Fruit fly (Drosophila melanogaster) whole organism, embryonic: ENCODE measurements around the gene ova.

Experiments used
- Asciz ChIP-seq: fragments of 200-800 bp; sonication (Bioruptor generic); optimal IDR thresholded peaks from 2 replicates; lab custom pipeline; 2017; ENCODE audit warnings: missing biosample characterization, mild to moderate bottlenecking, missing genetic modification characterization, missing genetic modification reagents
- Atf-2 ChIP-seq: fragments of 200-800 bp; sonication (Bioruptor generic); optimal IDR thresholded peaks from 2 replicates; lab custom pipeline; 2016; ENCODE audit warnings: missing biosample characterization, missing genetic modification characterization
- BtbVII ChIP-seq: fragments of 200-800 bp; sonication (Bioruptor generic); optimal IDR thresholded peaks from 3 replicates; lab custom pipeline; 2017; ENCODE audit warnings: missing biosample characterization, mild to moderate bottlenecking, missing genetic modification characterization
- Bteb2 ChIP-seq: fragments of 200-800 bp; sonication (Bioruptor generic); optimal IDR thresholded peaks from 2 replicates; lab custom pipeline; 2016; ENCODE audit warnings: missing biosample characterization, missing genetic modification characterization
- CG10543 ChIP-seq: fragments of 200-800 bp; sonication (Bioruptor generic); optimal IDR thresholded peaks from 3 replicates; lab custom pipeline; 2017; ENCODE audit warnings: missing biosample characterization, mild to moderate bottlenecking, missing genetic modification characterization, moderate library complexity
- CG11093 ChIP-seq: fragments of 200-800 bp; sonication (Bioruptor generic); IDR thresholded peaks from 3 replicates; pipeline ENCODE4 v1.3.6; 2022; ENCODE audit warnings: missing biosample characterization, missing genetic modification characterization
- CG12236 ChIP-seq: fragments of 200-800 bp; sonication (Bioruptor generic); optimal IDR thresholded peaks from 2 replicates; lab custom pipeline; 2016; ENCODE audit warnings: missing biosample characterization, missing genetic modification characterization
- CG12391 ChIP-seq: fragments of 200-800 bp; sonication (Bioruptor generic); optimal IDR thresholded peaks from 3 replicates; lab custom pipeline; 2018; ENCODE audit warnings: missing biosample characterization, mild to moderate bottlenecking, missing genetic modification characterization, moderate library complexity
- CG12744 ChIP-seq: fragments of 200-800 bp; sonication (Bioruptor generic); optimal IDR thresholded peaks from 2 replicates; lab custom pipeline; 2016; ENCODE audit warnings: missing biosample characterization, missing genetic modification characterization
- CG16779 ChIP-seq: fragments of 200-800 bp; sonication (Bioruptor generic); IDR thresholded peaks from 2 replicates; pipeline ENCODE4 v1.3.6; 2022; ENCODE audit warnings: missing biosample characterization, missing genetic modification characterization
- CG17328 ChIP-seq: fragments of 200-800 bp; sonication (Bioruptor generic); IDR thresholded peaks from 2 replicates; pipeline ENCODE4 v1.3.6; 2022; ENCODE audit warnings: missing biosample characterization, missing genetic modification characterization
- CG17612 ChIP-seq: fragments of 200-800 bp; sonication (Bioruptor generic); IDR thresholded peaks from 2 replicates; pipeline ENCODE4 v1.3.6; 2022; ENCODE audit warnings: missing biosample characterization, missing genetic modification characterization
- CG2199 ChIP-seq: fragments of 200-800 bp; sonication (Bioruptor generic); IDR thresholded peaks from 3 replicates; pipeline ENCODE4 v1.3.6; 2022; ENCODE audit warnings: missing biosample characterization, missing genetic modification characterization
- CG2202 ChIP-seq: fragments of 200-800 bp; sonication (Bioruptor generic); optimal IDR thresholded peaks from 2 replicates; lab custom pipeline; 2018; ENCODE audit warnings: missing biosample characterization, mild to moderate bottlenecking, missing genetic modification characterization
- CG3065 ChIP-seq: fragments of 200-800 bp; sonication (Bioruptor generic); optimal IDR thresholded peaks from 2 replicates; lab custom pipeline; 2016; ENCODE audit warnings: missing biosample characterization, missing genetic modification characterization
- CG32767 ChIP-seq: fragments of 200-800 bp; sonication (Bioruptor generic); IDR thresholded peaks from 2 replicates; pipeline ENCODE4 v1.3.6; 2022; ENCODE audit warnings: missing biosample characterization, missing genetic modification characterization
- CG3407 ChIP-seq: fragments of 200-800 bp; sonication (Bioruptor generic); optimal IDR thresholded peaks from 2 replicates; lab custom pipeline; 2018; ENCODE audit warnings: missing biosample characterization, mild to moderate bottlenecking, missing genetic modification characterization
- CG3726 ChIP-seq: fragments of 200-800 bp; sonication (Bioruptor generic); IDR thresholded peaks from 3 replicates; pipeline ENCODE4, ENCODE4 v1.3.6; 2022; ENCODE audit warnings: missing biosample characterization, missing genetic modification characterization
- CG4328 ChIP-seq: fragments of 200-800 bp; sonication (Bioruptor generic); optimal IDR thresholded peaks from 3 replicates; lab custom pipeline; 2017; ENCODE audit warnings: missing biosample characterization, missing genetic modification reagents, missing genetic modification characterization
- CG4617 ChIP-seq: fragments of 200-800 bp; sonication (Bioruptor generic); optimal IDR thresholded peaks from 3 replicates; lab custom pipeline; 2016; ENCODE audit warnings: missing biosample characterization, missing genetic modification characterization, borderline replicate concordance
- CG4730 ChIP-seq: fragments of 200-800 bp; sonication (Bioruptor generic); IDR thresholded peaks from 2 replicates; pipeline ENCODE4 v1.3.6; 2022; ENCODE audit warnings: missing biosample characterization, missing genetic modification characterization
- CG6765 ChIP-seq: fragments of 200-800 bp; sonication (Bioruptor generic); optimal IDR thresholded peaks from 3 replicates; lab custom pipeline; 2017; ENCODE audit warnings: missing biosample characterization, mild to moderate bottlenecking, missing genetic modification characterization
- CG7963 ChIP-seq: fragments of 200-800 bp; sonication (Bioruptor generic); IDR thresholded peaks from 3 replicates; pipeline ENCODE4 v1.3.6; 2022; ENCODE audit warnings: missing biosample characterization, missing genetic modification characterization; ENCODE audit not compliant: partially characterized antibody
- CG8089 ChIP-seq: fragments of 200-800 bp; sonication (Bioruptor generic); optimal IDR thresholded peaks from 3 replicates; lab custom pipeline; 2016; ENCODE audit warnings: missing biosample characterization, missing genetic modification characterization
- Chrac-16 ChIP-seq: fragments of 200-800 bp; sonication (Bioruptor generic); optimal IDR thresholded peaks from 3 replicates; lab custom pipeline; 2016; ENCODE audit warnings: missing biosample characterization, missing genetic modification characterization
- CoRest ChIP-seq: fragments of 200-800 bp; sonication (Bioruptor generic); optimal IDR thresholded peaks from 3 replicates; lab custom pipeline; 2018; ENCODE audit warnings: missing biosample characterization, mild to moderate bottlenecking, missing genetic modification characterization, moderate library complexity
- Doc2 ChIP-seq: fragments of 200-800 bp; sonication (Bioruptor generic); IDR thresholded peaks from 2 replicates; pipeline ENCODE4 v1.3.6; 2022; ENCODE audit warnings: missing biosample characterization, missing genetic modification characterization
- HLH54F ChIP-seq: fragments of 200-800 bp; sonication (Bioruptor generic); optimal IDR thresholded peaks from 3 replicates; lab custom pipeline; 2016; ENCODE audit warnings: missing biosample characterization, missing genetic modification characterization
- Hr39 ChIP-seq: fragments of >200 bp; optimal IDR thresholded peaks from 2 replicates; lab custom pipeline; 2017
- Hsf ChIP-seq: fragments of 200-800 bp; sonication (Bioruptor generic); optimal IDR thresholded peaks from 3 replicates; lab custom pipeline; 2016; ENCODE audit warnings: missing biosample characterization, missing genetic modification characterization
- Max ChIP-seq: fragments of 200-800 bp; sonication (Bioruptor generic); optimal IDR thresholded peaks from 2 replicates; lab custom pipeline; 2016; ENCODE audit warnings: missing biosample characterization, mild to moderate bottlenecking, missing genetic modification characterization
- Mrtf ChIP-seq: fragments of 200-800 bp; sonication (Bioruptor generic); IDR thresholded peaks from 3 replicates; pipeline ENCODE4 v1.3.6; 2022; ENCODE audit warnings: missing biosample characterization, missing genetic modification characterization
- NFAT ChIP-seq: fragments of 200-800 bp; sonication (Bioruptor generic); IDR thresholded peaks from 2 replicates; pipeline ENCODE4 v1.3.6; 2022; ENCODE audit warnings: missing biosample characterization, missing genetic modification characterization
- Neu2 ChIP-seq: fragments of 200-800 bp; sonication (Bioruptor generic); optimal IDR thresholded peaks from 3 replicates; lab custom pipeline; 2016; ENCODE audit warnings: missing biosample characterization, missing genetic modification characterization, borderline replicate concordance
- Ravus ChIP-seq: fragments of 200-800 bp; sonication (Bioruptor generic); IDR thresholded peaks from 2 replicates; pipeline ENCODE4 v1.3.6; 2022; ENCODE audit warnings: missing biosample characterization, missing genetic modification characterization
- Rfx ChIP-seq: fragments of 200-800 bp; sonication (Bioruptor generic); IDR thresholded peaks from 2 replicates; pipeline ENCODE4 v1.3.6; 2022; ENCODE audit warnings: missing biosample characterization, missing genetic modification characterization
- Scr ChIP-seq: fragments of 200-800 bp; sonication (Bioruptor generic); IDR thresholded peaks from 2 replicates; pipeline ENCODE4 v1.3.6; 2022; ENCODE audit warnings: missing biosample characterization, missing genetic modification characterization; ENCODE audit not compliant: partially characterized antibody
- Vsx1 ChIP-seq: fragments of 200-800 bp; sonication (Bioruptor generic); optimal IDR thresholded peaks from 2 replicates; lab custom pipeline; 2017; ENCODE audit warnings: missing biosample characterization, mild to moderate bottlenecking, missing genetic modification characterization, missing genetic modification reagents
- bab2 ChIP-seq: fragments of 200-800 bp; sonication (Bioruptor generic); optimal IDR thresholded peaks from 2 replicates; lab custom pipeline; 2016; ENCODE audit warnings: missing biosample characterization, missing genetic modification characterization
- dysf ChIP-seq: fragments of 200-800 bp; sonication (Bioruptor generic); IDR thresholded peaks from 3 replicates; pipeline ENCODE4 v1.3.6; 2022; ENCODE audit warnings: missing biosample characterization, missing genetic modification characterization
- ems ChIP-seq: fragments of 200-800 bp; sonication (Bioruptor generic); optimal IDR thresholded peaks from 3 replicates; lab custom pipeline; 2016; ENCODE audit warnings: missing biosample characterization, missing genetic modification characterization
- h ChIP-seq: fragments of >200 bp; optimal IDR thresholded peaks from 2 replicates; lab custom pipeline; 2017
- hbn ChIP-seq: fragments of 200-800 bp; sonication (Bioruptor generic); IDR thresholded peaks from 2 replicates; pipeline ENCODE4 v1.3.6; 2022; ENCODE audit warnings: missing biosample characterization, missing genetic modification characterization; ENCODE audit not compliant: partially characterized antibody
- her ChIP-seq: fragments of 200-800 bp; sonication (Bioruptor generic); optimal IDR thresholded peaks from 2 replicates; lab custom pipeline; 2016; ENCODE audit warnings: missing biosample characterization, missing genetic modification characterization
- jigr1 ChIP-seq: fragments of 200-800 bp; sonication (Bioruptor generic); IDR thresholded peaks from 3 replicates; pipeline ENCODE4 v1.3.6; 2022; ENCODE audit warnings: missing biosample characterization, missing genetic modification characterization
- jing ChIP-seq: fragments of 200-800 bp; sonication (Bioruptor generic); optimal IDR thresholded peaks from 2 replicates; lab custom pipeline; 2018; ENCODE audit warnings: missing biosample characterization, mild to moderate bottlenecking, missing genetic modification characterization
- jumu ChIP-seq: fragments of 200-800 bp; sonication (Bioruptor generic); optimal IDR thresholded peaks from 3 replicates; lab custom pipeline; 2016; ENCODE audit warnings: missing biosample characterization, missing genetic modification characterization
- mam ChIP-seq: fragments of 200-800 bp; sonication (Bioruptor generic); optimal IDR thresholded peaks from 3 replicates; lab custom pipeline; 2016; ENCODE audit warnings: missing biosample characterization, missing genetic modification characterization
- nau ChIP-seq: fragments of 200-800 bp; sonication (Bioruptor generic); optimal IDR thresholded peaks from 3 replicates; lab custom pipeline; 2017; ENCODE audit warnings: missing biosample characterization, mild to moderate bottlenecking, missing genetic modification characterization, missing genetic modification reagents
- nerfin-2 ChIP-seq: fragments of 200-800 bp; sonication (Bioruptor generic); IDR thresholded peaks from 2 replicates; pipeline ENCODE4 v1.3.6; 2022; ENCODE audit warnings: missing biosample characterization, missing genetic modification characterization; ENCODE audit not compliant: partially characterized antibody
- rib ChIP-seq: fragments of 200-800 bp; sonication (Bioruptor generic); IDR thresholded peaks from 2 replicates; pipeline ENCODE4 v1.3.6; 2022; ENCODE audit warnings: missing biosample characterization, missing genetic modification characterization
- sens-2 ChIP-seq: fragments of 200-800 bp; sonication (Bioruptor generic); IDR thresholded peaks from 2 replicates; pipeline ENCODE4 v1.3.6; 2022; ENCODE audit warnings: missing biosample characterization, missing genetic modification characterization
- slp2 ChIP-seq: fragments of 200-800 bp; sonication (Bioruptor generic); optimal IDR thresholded peaks from 2 replicates; lab custom pipeline; 2016; ENCODE audit warnings: missing biosample characterization, missing genetic modification characterization
- sna ChIP-seq: fragments of 200-800 bp; sonication (Bioruptor generic); IDR thresholded peaks from 2 replicates; pipeline ENCODE4 v1.3.6; 2022; ENCODE audit warnings: missing biosample characterization, missing genetic modification characterization; ENCODE audit not compliant: partially characterized antibody
- ssp ChIP-seq: fragments of 200-800 bp; sonication (Bioruptor generic); IDR thresholded peaks from 2 replicates; pipeline ENCODE4 v1.3.6; 2022; ENCODE audit warnings: missing biosample characterization, missing genetic modification characterization

The ova gene

DNA sequence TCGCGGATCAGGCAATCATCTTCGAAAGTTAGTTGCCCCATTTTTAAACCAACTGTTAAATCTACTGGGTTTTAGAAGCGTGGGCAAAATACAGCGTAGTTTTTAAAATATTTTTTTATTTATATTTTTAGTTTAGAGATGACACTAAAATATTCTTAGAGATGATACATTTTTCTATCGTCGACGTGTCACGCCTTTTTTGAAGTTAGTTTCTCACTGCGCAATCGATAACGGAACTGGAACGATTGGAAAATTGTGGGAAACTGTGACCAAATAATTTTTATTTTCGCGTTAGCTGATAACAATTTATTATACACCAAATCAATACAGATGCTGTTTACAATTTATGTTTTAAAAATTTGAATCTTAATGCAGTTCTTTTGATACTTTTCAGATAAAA, 47.2 kb upstream of the ova start, which contains the start of gene Utx (continued):
- TF ChIP-seq mam: peak; percentile 4
- TF ChIP-seq her (GFP tag; lab: Kevin White, UChicago): no peak
- TF ChIP-seq CG3726 (GFP tag; lab: Robert Waterston, UW): no peak
- no peak for TF ChIP-seq h (lab: Kevin White, UChicago)
- no peak for TF ChIP-seq CG17612
- no peak for TF ChIP-seq rib (GFP tag; lab: Robert Waterston, UW)
- TF ChIP-seq Max: no peak
- TF ChIP-seq HLH54F: no peak
- no peak for TF ChIP-seq Asciz (GFP tag; lab: Kevin White, UChicago)
- TF ChIP-seq ssp (GFP tag; lab: Robert Waterston, UW): peak; percentile 94
- TF ChIP-seq Atf-2: no peak
- TF ChIP-seq CG3065: no peak
- no peak for TF ChIP-seq jing (GFP tag; lab: Kevin White, UChicago)
- TF ChIP-seq Hsf (GFP tag; lab: Kevin White, UChicago): no peak
- no peak for TF ChIP-seq jigr1 (GFP tag; lab: Robert Waterston, UW)
- no peak for TF ChIP-seq NFAT (GFP tag; lab: Robert Waterston, UW)
- no peak for TF ChIP-seq Ravus (GFP tag; lab: Robert Waterston, UW)
- no peak for TF ChIP-seq Vsx1
- peak; percentile 51; the same call in 1 of the 3 replicates for TF ChIP-seq CG7963 (GFP tag; lab: Robert Waterston, UW)
- TF ChIP-seq CG4328 (GFP tag; lab: Kevin White, UChicago): no peak
- TF ChIP-seq nau (GFP tag; lab: Kevin White, UChicago): no peak
- no peak for TF ChIP-seq Neu2 (GFP tag; lab: Kevin White, UChicago)
- TF ChIP-seq sens-2 (GFP tag; lab: Robert Waterston, UW): no peak
- TF ChIP-seq CG11093: no peak
- peak; percentile 80 for TF ChIP-seq Scr
- no peak for TF ChIP-seq Chrac-16 (GFP tag; lab: Kevin White, UChicago)
- no peak for TF ChIP-seq CG32767 (GFP tag; lab: Robert Waterston, UW)
- no peak for TF ChIP-seq CG6765 (GFP tag; lab: Kevin White, UChicago)
- TF ChIP-seq Hr39: no peak

DNA sequence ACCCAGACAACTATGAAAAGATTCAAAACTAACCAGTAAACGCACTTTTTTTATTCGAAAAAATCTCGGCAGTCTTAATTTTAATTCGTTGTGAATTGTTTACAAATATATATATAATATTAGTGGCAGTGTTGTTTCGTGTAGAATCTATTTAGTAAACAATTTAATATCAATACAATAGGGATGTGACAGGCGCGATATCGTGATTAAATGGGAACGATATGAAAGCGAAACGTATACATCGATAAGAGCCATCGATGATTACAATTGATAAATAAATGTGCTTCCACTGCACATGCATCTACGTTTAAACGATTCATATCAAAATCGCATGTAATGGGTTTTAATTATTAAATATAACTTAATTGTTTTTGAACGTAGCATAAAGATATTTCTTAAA, 45.9 kb upstream of the ova start:
- TF ChIP-seq CG2199 (GFP tag; lab: Robert Waterston, UW) (no peak), CG4617 (GFP tag; lab: Kevin White, UChicago) (peak; percentile 43), CG12391 (tag; lab: Kevin White, UChicago) (no peak), Doc2 (GFP tag; lab: Robert Waterston, UW) (no peak), CG16779 (no peak), Mrtf (no peak), ems (GFP tag; lab: Kevin White, UChicago) (no peak), CG8089 (GFP tag; lab: Kevin White, UChicago) (no peak), CG10543 (GFP tag; lab: Kevin White, UChicago) (no peak), slp2 (GFP tag; lab: Kevin White, UChicago) (no peak), nerfin-2 (GFP tag; lab: Robert Waterston, UW) (peak; percentile 78), CG12744 (GFP tag; lab: Kevin White, UChicago) (no peak), CG12236 (GFP tag; lab: Kevin White, UChicago) (no peak), BtbVII (no peak), CoRest (no peak), sna (GFP tag; lab: Robert Waterston, UW) (peak; percentile 79), dysf (GFP tag; lab: Robert Waterston, UW) (no peak), CG17328 (GFP tag; lab: Robert Waterston, UW) (no peak), hbn (GFP tag; lab: Robert Waterston, UW) (peak; percentile 61; the same call in 1 of the 2 replicates), Bteb2 (GFP tag; lab: Kevin White, UChicago) (no peak), Rfx (GFP tag; lab: Robert Waterston, UW) (peak; percentile 48; the same call in 1 of the 2 replicates), CG2202 (tag; lab: Kevin White, UChicago) (no peak), jumu (GFP tag; lab: Kevin White, UChicago) (no peak), CG3407 (GFP tag; lab: Kevin White, UChicago) (no peak), CG4730 (GFP tag; lab: Robert Waterston, UW) (no peak), bab2 (GFP tag; lab: Kevin White, UChicago) (no peak)
